Worm (Caenorhabditis elegans) whole organism, L3 larva: ENCODE results near the gene nhr-212.

ENCODE experiments used
- R02D3.7 ChIP-seq: fragments of 150-350 bp; optimal IDR thresholded peaks from 2 replicates; lab custom pipeline; 2014; ENCODE audit warnings: missing biosample characterization, missing genetic modification characterization
- ZK546.5 ChIP-seq: sonication (generic microtip); optimal IDR thresholded peaks from 2 replicates; lab custom pipeline; 2017; ENCODE audit warnings: missing biosample characterization, missing genetic modification characterization
- aly-2 ChIP-seq: fragments of 150-350 bp; optimal IDR thresholded peaks from 2 replicates; lab custom pipeline; 2014; ENCODE audit warnings: missing biosample characterization, missing genetic modification characterization
- ceh-28 ChIP-seq: fragments of 150-350 bp; optimal IDR thresholded peaks from 2 replicates; lab custom pipeline; 2014; ENCODE audit warnings: missing biosample characterization, missing genetic modification reagents, missing genetic modification characterization
- ceh-82 ChIP-seq: fragments of 150-350 bp; optimal IDR thresholded peaks from 2 replicates; lab custom pipeline; 2014; ENCODE audit warnings: missing biosample characterization, missing genetic modification characterization
- ceh-9 ChIP-seq: sonication (generic microtip); optimal IDR thresholded peaks from 2 replicates; lab custom pipeline; 2018; ENCODE audit warnings: missing biosample characterization, missing genetic modification characterization
- daf-12 ChIP-seq: fragments of 150-350 bp; optimal IDR thresholded peaks from 2 replicates; lab custom pipeline; 2014; ENCODE audit warnings: missing biosample characterization, missing genetic modification reagents, missing genetic modification characterization
- egl-27 ChIP-seq: sonication (generic microtip); optimal IDR thresholded peaks from 4 replicates; lab custom pipeline; 2017; ENCODE audit warnings: missing biosample characterization, missing genetic modification reagents, missing genetic modification characterization
- elt-1 ChIP-seq: fragments of 150-350 bp; optimal IDR thresholded peaks from 2 replicates; lab custom pipeline; 2014; ENCODE audit warnings: missing biosample characterization, missing genetic modification characterization
- elt-2 ChIP-seq: sonication (generic microtip); optimal IDR thresholded peaks from 2 replicates; lab custom pipeline; 2016; ENCODE audit warnings: missing genetic modification reagents, mild to moderate bottlenecking, missing genetic modification characterization, missing compliant biosample characterization
- elt-3 ChIP-seq, 3 experiments: fragments of 150-350 bp in 1 of 3; sonication (generic microtip) in 2 of 3; optimal IDR thresholded peaks; 2 replicates in 2 of 3; 4 replicates in 1 of 3; lab custom pipeline; 2014 to 2017; ENCODE audit warnings: missing biosample characterization in 3 of 3, missing genetic modification characterization in 3 of 3
- eor-1 ChIP-seq, 2 experiments: fragments of 150-350 bp; optimal IDR thresholded peaks; 2 replicates each; lab custom pipeline; 2014 to 2018; ENCODE audit warnings: missing biosample characterization in 2 of 2, missing genetic modification characterization in 2 of 2
- fkh-10 ChIP-seq: sonication (generic microtip); optimal IDR thresholded peaks from 2 replicates; lab custom pipeline; 2017; ENCODE audit warnings: missing biosample characterization, missing genetic modification reagents, missing genetic modification characterization
- fkh-2 ChIP-seq: fragments of 150-350 bp; optimal IDR thresholded peaks from 2 replicates; lab custom pipeline; 2014; ENCODE audit warnings: missing biosample characterization, missing genetic modification reagents, missing genetic modification characterization
- fos-1 ChIP-seq: fragments of 150-350 bp; optimal IDR thresholded peaks from 2 replicates; lab custom pipeline; 2014; ENCODE audit warnings: missing biosample characterization, missing genetic modification characterization
- jun-1 ChIP-seq: fragments of 150-350 bp; optimal IDR thresholded peaks from 2 replicates; lab custom pipeline; 2014; ENCODE audit warnings: missing biosample characterization, missing genetic modification reagents, missing genetic modification characterization
- lin-39 ChIP-seq: fragments of 150-350 bp; optimal IDR thresholded peaks from 2 replicates; lab custom pipeline; 2018; ENCODE audit warnings: missing biosample characterization, missing genetic modification reagents, missing genetic modification characterization
- lsy-12 ChIP-seq: sonication (generic microtip); optimal IDR thresholded peaks from 2 replicates; lab custom pipeline; 2016; ENCODE audit warnings: mild to moderate bottlenecking, missing genetic modification characterization, missing compliant biosample characterization
- mdl-1 ChIP-seq: fragments of 150-350 bp; optimal IDR thresholded peaks from 2 replicates; lab custom pipeline; 2014; ENCODE audit warnings: missing biosample characterization, missing genetic modification characterization
- nfya-1 ChIP-seq: sonication (generic microtip); optimal IDR thresholded peaks from 2 replicates; lab custom pipeline; 2017; ENCODE audit warnings: missing genetic modification characterization, mild to moderate bottlenecking, missing compliant biosample characterization, antibody characterized with exemption, moderate library complexity; ENCODE audit not compliant: insufficient read depth
- nhr-12 ChIP-seq: fragments of 150-350 bp; optimal IDR thresholded peaks from 2 replicates; lab custom pipeline; 2014; ENCODE audit warnings: missing biosample characterization, missing genetic modification characterization
- nhr-23 ChIP-seq: fragments of 150-350 bp; optimal IDR thresholded peaks from 2 replicates; lab custom pipeline; 2014; ENCODE audit warnings: missing biosample characterization, missing genetic modification reagents, missing genetic modification characterization
- nhr-25 ChIP-seq: sonication (generic microtip); optimal IDR thresholded peaks from 2 replicates; lab custom pipeline; 2017; ENCODE audit warnings: missing biosample characterization, missing genetic modification characterization
- nhr-28 ChIP-seq: fragments of 150-350 bp; optimal IDR thresholded peaks from 2 replicates; lab custom pipeline; 2014; ENCODE audit warnings: missing biosample characterization, missing genetic modification characterization
- nhr-43 ChIP-seq: sonication (generic microtip); optimal IDR thresholded peaks from 2 replicates; lab custom pipeline; 2016; ENCODE audit warnings: mild to moderate bottlenecking, missing genetic modification characterization, missing compliant biosample characterization; ENCODE audit not compliant: poor library complexity, severe bottlenecking
- nhr-67 ChIP-seq: fragments of 150-350 bp; optimal IDR thresholded peaks from 2 replicates; lab custom pipeline; 2014; ENCODE audit warnings: missing biosample characterization, missing genetic modification characterization
- nhr-76 ChIP-seq: fragments of 150-350 bp; sonication (generic microtip); optimal IDR thresholded peaks from 5 replicates; lab custom pipeline; 2014; ENCODE audit warnings: missing biosample characterization, missing genetic modification characterization
- pha-4 ChIP-seq: fragments of 150-350 bp; optimal IDR thresholded peaks from 2 replicates; lab custom pipeline; 2014; ENCODE audit warnings: missing biosample characterization, missing genetic modification reagents, missing genetic modification characterization
- pqm-1 ChIP-seq: fragments of 150-350 bp; optimal IDR thresholded peaks from 2 replicates; lab custom pipeline; 2017; ENCODE audit warnings: missing biosample characterization, missing genetic modification characterization, inconsistent platforms
- sea-2 ChIP-seq: fragments of 150-350 bp; sonication (generic microtip); optimal IDR thresholded peaks from 4 replicates; lab custom pipeline; 2014; ENCODE audit warnings: missing biosample characterization, missing genetic modification reagents, missing genetic modification characterization
- snpc-4 ChIP-seq: fragments of 150-350 bp; optimal IDR thresholded peaks from 2 replicates; lab custom pipeline; 2014; ENCODE audit warnings: missing biosample characterization, missing genetic modification characterization
- tbx-2 ChIP-seq: sonication (generic microtip); optimal IDR thresholded peaks from 2 replicates; lab custom pipeline; 2016; ENCODE audit warnings: mild to moderate bottlenecking, missing genetic modification characterization, missing compliant biosample characterization
- unc-39 ChIP-seq: sonication (generic microtip); optimal IDR thresholded peaks from 4 replicates; lab custom pipeline; 2017; ENCODE audit warnings: missing biosample characterization, missing genetic modification characterization
- unc-62 ChIP-seq: fragments of 150-350 bp; sonication (generic microtip); optimal IDR thresholded peaks from 4 replicates; lab custom pipeline; 2014; ENCODE audit warnings: missing biosample characterization, missing genetic modification reagents, missing genetic modification characterization
- zag-1 ChIP-seq: fragments of 150-350 bp; optimal IDR thresholded peaks from 2 replicates; lab custom pipeline; 2014; ENCODE audit warnings: missing biosample characterization, missing genetic modification characterization
- ztf-11 ChIP-seq: fragments of 150-350 bp; optimal IDR thresholded peaks from 2 replicates; lab custom pipeline; 2014; ENCODE audit warnings: missing biosample characterization, missing genetic modification characterization
- ztf-4 ChIP-seq: fragments of 150-350 bp; optimal IDR thresholded peaks from 2 replicates; lab custom pipeline; 2014; ENCODE audit warnings: missing biosample characterization, missing genetic modification characterization

Gene nhr-212

DNA sequence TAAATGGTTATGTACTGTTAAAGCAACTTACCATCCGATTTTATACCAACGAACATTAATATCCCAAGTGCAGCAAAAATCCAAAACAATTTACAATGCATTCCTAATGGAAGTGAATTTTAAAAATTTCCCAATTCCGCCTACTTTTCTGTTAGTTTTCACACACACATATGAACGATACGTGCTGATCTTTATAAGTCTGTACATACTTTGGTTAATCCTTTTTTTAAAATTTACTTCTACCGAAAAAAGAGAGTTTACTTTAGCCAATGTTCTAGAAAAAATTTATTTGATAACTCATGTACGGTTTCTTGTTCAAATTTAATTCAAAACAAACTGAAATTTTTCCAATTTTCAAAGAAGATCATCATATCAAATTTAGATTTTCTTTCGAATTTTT, 40.4 kb downstream of the nhr-212 start, which contains the start of gene R11G11.16:
TSS of gene R11G11.16 (minus strand) at position 101 of the 400 bp plus-strand sequence.
- TF ChIP-seq egl-27 (tag; lab: Kevin White, UChicago) (no peak), ZK546.5 (no peak), lin-39 (tag; lab: Kevin White, UChicago) (no peak), nhr-12 (no peak), nhr-25 (tag; lab: Kevin White, UChicago) (no peak), ztf-11 (tag; lab: Kevin White, UChicago) (no peak), zag-1 (tag; lab: Kevin White, UChicago) (no peak), tbx-2 (tag; lab: Kevin White, UChicago) (no peak), ceh-9 (tag; lab: Kevin White, UChicago) (no peak), daf-12 (tag; lab: Kevin White, UChicago) (no peak), mdl-1 (tag; lab: Kevin White, UChicago) (no peak), unc-39 (tag; lab: Kevin White, UChicago) (no peak), nhr-67 (tag; lab: Kevin White, UChicago) (no peak), fkh-2 (tag; lab: Kevin White, UChicago) (no peak), nfya-1 (tag; lab: Kevin White, UChicago) (no peak), snpc-4 (no peak)
- TF ChIP-seq, all 47 proteins: peak for 0

- TF ChIP-seq elt-2 (tag; lab: Kevin White, UChicago) (no peak), ceh-28 (tag; lab: Kevin White, UChicago) (no peak), daf-12 (tag; lab: Kevin White, UChicago) (no peak), nhr-23 (tag; lab: Kevin White, UChicago) (no peak), fos-1 (tag; lab: Kevin White, UChicago) (no peak), ceh-82 (tag; lab: Kevin White, UChicago) (no peak)
- TF ChIP-seq, all 47 proteins: peak for 0
Measured at ce11 chrV:527602-528001, 42.9 kb downstream of the nhr-212 start, which contains the start of gene srw-108. Gene srw-108 (plus strand): TSS chrV:527902.

DNA sequence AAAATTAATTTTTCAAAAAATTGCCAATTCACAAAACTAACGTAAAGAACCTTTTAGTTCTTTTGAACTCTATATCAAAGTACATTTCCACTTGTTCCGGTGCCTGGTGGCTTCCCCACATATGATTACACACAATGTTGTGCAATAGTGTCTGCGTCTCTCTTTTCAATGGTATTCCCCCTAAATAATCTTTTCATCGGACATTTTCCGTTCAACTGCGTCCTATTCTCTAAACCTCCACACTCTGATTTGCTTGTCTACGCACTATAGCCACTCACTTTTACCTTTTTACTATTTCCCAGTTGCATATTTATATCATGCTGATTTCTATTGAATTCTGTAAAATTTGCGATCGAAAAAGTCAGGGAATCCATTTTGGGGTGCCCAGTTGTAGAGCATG, 47.4 kb downstream of the nhr-212 start, which contains the start of gene nhr-58:
TSS of gene nhr-58 (plus strand) at position 214 of the 400 bp plus-strand sequence.
- no peak for TF ChIP-seq tbx-2 (tag; lab: Kevin White, UChicago)
- no peak for TF ChIP-seq ceh-28 (tag; lab: Kevin White, UChicago)
- TF ChIP-seq aly-2 (tag; lab: Kevin White, UChicago), result no peak
- TF ChIP-seq elt-3 (tag; optimal IDR thresholded peaks at IDR 0.05; lab: Kevin White, UChicago), result peak in 1 of 3 experiments; percentile 15
- TF ChIP-seq ceh-9 (tag; lab: Kevin White, UChicago), result no peak
- TF ChIP-seq jun-1, result peak; percentile 85
- peak; percentile 49 for TF ChIP-seq mdl-1 (tag; lab: Kevin White, UChicago)
- no peak for TF ChIP-seq ztf-11 (tag; lab: Kevin White, UChicago)
- TF ChIP-seq elt-2 (tag; lab: Kevin White, UChicago), result peak; percentile 86
- TF ChIP-seq nhr-28, result no peak
- no peak for TF ChIP-seq ztf-4 (tag; lab: Kevin White, UChicago)
- TF ChIP-seq lin-39 (tag; lab: Kevin White, UChicago), result peak; percentile 29
- no peak for TF ChIP-seq eor-1 (tag; optimal IDR thresholded peaks at IDR 0.05; lab: Kevin White, UChicago)
- TF ChIP-seq nfya-1 (tag; lab: Kevin White, UChicago), result peak; percentile 66
- peak; percentile 97 for TF ChIP-seq pqm-1 (tag; lab: Kevin White, UChicago)
- no peak for TF ChIP-seq fos-1 (tag; lab: Kevin White, UChicago)
- no peak for TF ChIP-seq R02D3.7 (tag; lab: Kevin White, UChicago)
- TF ChIP-seq nhr-25 (tag; lab: Kevin White, UChicago), result peak; percentile 56
- TF ChIP-seq zag-1 (tag; lab: Kevin White, UChicago), result no peak
- peak; percentile 43 for TF ChIP-seq elt-1
- no peak for TF ChIP-seq lsy-12
- TF ChIP-seq nhr-23 (tag; lab: Kevin White, UChicago), result peak; percentile 68
- no peak for TF ChIP-seq unc-62 (GFP tag; lab: Kevin White, UChicago)
- peak; percentile 40 for TF ChIP-seq nhr-43
- no peak for TF ChIP-seq sea-2 (GFP tag; lab: Kevin White, UChicago)
- TF ChIP-seq nhr-76 (tag; lab: Kevin White, UChicago), result no peak
- TF ChIP-seq egl-27 (tag; lab: Kevin White, UChicago), result peak; percentile 78
- TF ChIP-seq pha-4 (tag; lab: Kevin White, UChicago), result peak; percentile 90
- no peak for TF ChIP-seq fkh-2 (tag; lab: Kevin White, UChicago)
- no peak for TF ChIP-seq fkh-10
